Worm (Caenorhabditis elegans) whole organism, late embryonic: ENCODE measurements around the gene F55B11.6.
A peak's percentile ranks its signal among the peaks of the same experiment; 100 is the strongest.

Source experiments
- C38D4.7 ChIP-seq: fragments of 200-800 bp; sonication (Bioruptor generic); optimal IDR thresholded peaks from 2 replicates; lab custom pipeline; 2018; ENCODE audit warnings: mild to moderate bottlenecking, missing genetic modification characterization, moderate library complexity, missing compliant biosample characterization
- F13H6.1 ChIP-seq: sonication (generic microtip); optimal IDR thresholded peaks from 2 replicates; lab custom pipeline; 2016; ENCODE audit warnings: missing genetic modification characterization, missing compliant biosample characterization
- K09A11.1 ChIP-seq: sonication (generic microtip); optimal IDR thresholded peaks from 2 replicates; lab custom pipeline; 2017; ENCODE audit warnings: antibody characterized with exemption, mild to moderate bottlenecking, missing genetic modification characterization, missing compliant biosample characterization; ENCODE audit not compliant: insufficient read depth
- T23F11.4 ChIP-seq: fragments of 200-800 bp; sonication (Bioruptor generic); optimal IDR thresholded peaks from 2 replicates; lab custom pipeline; 2018; ENCODE audit warnings: mild to moderate bottlenecking, missing genetic modification characterization, missing compliant biosample characterization
- ahr-1 ChIP-seq: sonication (generic microtip); optimal IDR thresholded peaks from 2 replicates; lab custom pipeline; 2016; ENCODE audit warnings: missing genetic modification characterization, missing compliant biosample characterization
- ama-1 ChIP-seq: fragments of 150-350 bp; optimal IDR thresholded peaks from 2 replicates; lab custom pipeline; 2014
- ceh-14 ChIP-seq: sonication (generic microtip); optimal IDR thresholded peaks from 2 replicates; lab custom pipeline; 2016; ENCODE audit warnings: missing genotype, missing genetic modification characterization, missing compliant biosample characterization
- ceh-18 ChIP-seq: sonication (generic microtip); optimal IDR thresholded peaks from 2 replicates; lab custom pipeline; 2016; ENCODE audit warnings: missing genetic modification characterization, missing compliant biosample characterization
- ceh-19 ChIP-seq: fragments of 200-800 bp; sonication (Bioruptor generic); optimal IDR thresholded peaks from 2 replicates; lab custom pipeline; 2018; ENCODE audit warnings: mild to moderate bottlenecking, missing genetic modification characterization, missing compliant biosample characterization
- ceh-2 ChIP-seq: sonication (generic microtip); optimal IDR thresholded peaks from 2 replicates; lab custom pipeline; 2016; ENCODE audit warnings: missing genotype, missing genetic modification characterization, missing compliant biosample characterization
- ceh-22 ChIP-seq: sonication (generic microtip); optimal IDR thresholded peaks from 2 replicates; lab custom pipeline; 2017; ENCODE audit warnings: missing biosample characterization, missing genetic modification characterization
- ceh-24 ChIP-seq: sonication (generic microtip); optimal IDR thresholded peaks from 2 replicates; lab custom pipeline; 2016; ENCODE audit warnings: mild to moderate bottlenecking, missing genetic modification characterization, missing compliant biosample characterization
- ceh-31 ChIP-seq: sonication (generic microtip); optimal IDR thresholded peaks from 2 replicates; lab custom pipeline; 2016; ENCODE audit warnings: missing genetic modification characterization, missing compliant biosample characterization
- ceh-34 ChIP-seq: sonication (generic microtip); optimal IDR thresholded peaks from 2 replicates; lab custom pipeline; 2016; ENCODE audit warnings: mild to moderate bottlenecking, missing genetic modification characterization, missing compliant biosample characterization
- ceh-45 ChIP-seq: fragments of 200-800 bp; sonication (Bioruptor generic); IDR thresholded peaks from 2 replicates; pipeline ENCODE4 v1.3.6; 2022; ENCODE audit warnings: missing genetic modification reagents, missing genetic modification characterization, missing compliant biosample characterization
- ceh-48 ChIP-seq: sonication (generic microtip); optimal IDR thresholded peaks from 2 replicates; lab custom pipeline; 2016; ENCODE audit warnings: missing genetic modification characterization, inconsistent platforms, missing compliant biosample characterization
- ceh-6 ChIP-seq: fragments of 200-800 bp; sonication (Bioruptor generic); optimal IDR thresholded peaks from 2 replicates; lab custom pipeline; 2018; ENCODE audit warnings: mild to moderate bottlenecking, missing genetic modification characterization, missing compliant biosample characterization
- ceh-9 ChIP-seq: sonication (generic microtip); optimal IDR thresholded peaks from 2 replicates; lab custom pipeline; 2016; ENCODE audit warnings: mild to moderate bottlenecking, missing genetic modification characterization, inconsistent platforms, missing compliant biosample characterization
- che-1 ChIP-seq: sonication (generic microtip); optimal IDR thresholded peaks from 2 replicates; lab custom pipeline; 2016; ENCODE audit warnings: mild to moderate bottlenecking, missing genetic modification characterization, missing compliant biosample characterization
- elt-2 ChIP-seq: sonication (generic microtip); optimal IDR thresholded peaks from 2 replicates; lab custom pipeline; 2016; ENCODE audit warnings: missing genetic modification reagents, missing genetic modification characterization, missing compliant biosample characterization
- eyg-1 ChIP-seq: sonication (generic microtip); optimal IDR thresholded peaks from 2 replicates; lab custom pipeline; 2016; ENCODE audit warnings: missing genotype, missing genetic modification characterization, missing compliant biosample characterization
- fax-1 ChIP-seq: sonication (generic microtip); optimal IDR thresholded peaks from 2 replicates; lab custom pipeline; 2016; ENCODE audit warnings: missing genotype, missing genetic modification characterization, missing compliant biosample characterization
- fkh-10 ChIP-seq: fragments of 150-350 bp; optimal IDR thresholded peaks from 2 replicates; lab custom pipeline; 2014; ENCODE audit warnings: missing biosample characterization, missing genetic modification reagents, missing genetic modification characterization
- fkh-6 ChIP-seq: sonication (generic microtip); optimal IDR thresholded peaks from 2 replicates; lab custom pipeline; 2016; ENCODE audit warnings: missing genetic modification characterization, missing compliant biosample characterization
- gmeb-2 ChIP-seq: sonication (generic microtip); optimal IDR thresholded peaks from 2 replicates; lab custom pipeline; 2016; ENCODE audit warnings: missing genetic modification characterization, inconsistent platforms, missing compliant biosample characterization
- hlh-13 ChIP-seq: fragments of 200-800 bp; sonication (Bioruptor generic); optimal IDR thresholded peaks from 2 replicates; lab custom pipeline; 2018; ENCODE audit warnings: mild to moderate bottlenecking, missing genetic modification characterization, missing compliant biosample characterization
- hlh-15 ChIP-seq: sonication (generic microtip); optimal IDR thresholded peaks from 2 replicates; lab custom pipeline; 2016; ENCODE audit warnings: missing genetic modification characterization, missing compliant biosample characterization
- hlh-6 ChIP-seq: sonication (generic microtip); optimal IDR thresholded peaks from 2 replicates; lab custom pipeline; 2016; ENCODE audit warnings: missing genotype, missing genetic modification characterization, missing compliant biosample characterization
- hlh-8 ChIP-seq: sonication (generic microtip); optimal IDR thresholded peaks from 2 replicates; lab custom pipeline; 2016; ENCODE audit warnings: missing genotype, missing genetic modification characterization, missing compliant biosample characterization
- lim-6 ChIP-seq: sonication (generic microtip); optimal IDR thresholded peaks from 2 replicates; lab custom pipeline; 2016; ENCODE audit warnings: missing genetic modification characterization, missing compliant biosample characterization
- madf-2 ChIP-seq: sonication (generic microtip); optimal IDR thresholded peaks from 2 replicates; lab custom pipeline; 2017; ENCODE audit warnings: missing genetic modification characterization, missing compliant biosample characterization
- nhr-232 ChIP-seq: sonication (generic microtip); optimal IDR thresholded peaks from 2 replicates; lab custom pipeline; 2016; ENCODE audit warnings: missing genetic modification characterization, missing compliant biosample characterization
- odd-2 ChIP-seq: sonication (generic microtip); optimal IDR thresholded peaks from 2 replicates; lab custom pipeline; 2017; ENCODE audit warnings: antibody characterized with exemption, mild to moderate bottlenecking, missing genetic modification characterization, missing compliant biosample characterization
- pag-3 ChIP-seq: sonication (generic microtip); optimal IDR thresholded peaks from 2 replicates; lab custom pipeline; 2016; ENCODE audit warnings: missing compliant biosample characterization, missing genetic modification characterization, borderline replicate concordance
- pax-1 ChIP-seq: fragments of 150-350 bp; optimal IDR thresholded peaks from 2 replicates; lab custom pipeline; 2014; ENCODE audit warnings: missing biosample characterization, missing genetic modification characterization
- pha-4 ChIP-seq: fragments of 150-350 bp; optimal IDR thresholded peaks from 2 replicates; lab custom pipeline; 2018; ENCODE audit warnings: missing biosample characterization, missing genetic modification reagents, missing genetic modification characterization
- pqm-1 ChIP-seq: sonication (generic microtip); optimal IDR thresholded peaks from 2 replicates; lab custom pipeline; 2016; ENCODE audit warnings: missing genetic modification characterization, missing compliant biosample characterization
- sdc-2 ChIP-seq: sonication (generic microtip); optimal IDR thresholded peaks from 2 replicates; lab custom pipeline; 2016; ENCODE audit warnings: missing genotype, missing genetic modification characterization, missing compliant biosample characterization
- sox-2 ChIP-seq: fragments of 200-800 bp; sonication (Bioruptor generic); IDR thresholded peaks from 2 replicates; pipeline ENCODE4 v1.3.6; 2022; ENCODE audit warnings: missing genetic modification reagents, missing genetic modification characterization, missing compliant biosample characterization
- sox-4 ChIP-seq: sonication (generic microtip); optimal IDR thresholded peaks from 2 replicates; lab custom pipeline; 2017; ENCODE audit warnings: mild to moderate bottlenecking, missing genetic modification characterization, inconsistent platforms, missing compliant biosample characterization
- syd-9 ChIP-seq: sonication (generic microtip); optimal IDR thresholded peaks from 2 replicates; lab custom pipeline; 2016; ENCODE audit warnings: mild to moderate bottlenecking, missing genetic modification characterization, moderate library complexity, missing compliant biosample characterization
- tbx-2 ChIP-seq: sonication (generic microtip); optimal IDR thresholded peaks from 2 replicates; lab custom pipeline; 2016; ENCODE audit warnings: missing genetic modification characterization, missing compliant biosample characterization
- tbx-7 ChIP-seq: sonication (generic microtip); optimal IDR thresholded peaks from 2 replicates; lab custom pipeline; 2016; ENCODE audit warnings: missing genotype, missing genetic modification characterization, missing compliant biosample characterization
- ttx-3 ChIP-seq: sonication (generic microtip); optimal IDR thresholded peaks from 2 replicates; lab custom pipeline; 2016; ENCODE audit warnings: missing genetic modification reagents, missing genetic modification characterization, missing compliant biosample characterization
- unc-3 ChIP-seq, 2 experiments: fragments of 200-800 bp in 1 of 2; sonication (Bioruptor generic) in 1 of 2; sonication (generic microtip) in 1 of 2; conservative IDR thresholded peaks in 1 of 2; optimal IDR thresholded peaks in 1 of 2; 2 replicates each; pipeline versions ENCODE4 v1.3.6 to Lab custom; 2016 to 2022; ENCODE audit warnings: missing compliant biosample characterization in 2 of 2, missing genetic modification characterization in 2 of 2, missing genetic modification reagents in 1 of 2
- unc-42 ChIP-seq: sonication (generic microtip); optimal IDR thresholded peaks from 2 replicates; lab custom pipeline; 2016; ENCODE audit warnings: missing genotype, missing genetic modification characterization, missing compliant biosample characterization
- unc-86 ChIP-seq: sonication (generic microtip); optimal IDR thresholded peaks from 2 replicates; lab custom pipeline; 2016; ENCODE audit warnings: missing genetic modification characterization, missing compliant biosample characterization
- zip-5 ChIP-seq: sonication (generic microtip); optimal IDR thresholded peaks from 2 replicates; lab custom pipeline; 2016; ENCODE audit warnings: missing genetic modification characterization, missing compliant biosample characterization

Gene F55B11.6

DNA sequence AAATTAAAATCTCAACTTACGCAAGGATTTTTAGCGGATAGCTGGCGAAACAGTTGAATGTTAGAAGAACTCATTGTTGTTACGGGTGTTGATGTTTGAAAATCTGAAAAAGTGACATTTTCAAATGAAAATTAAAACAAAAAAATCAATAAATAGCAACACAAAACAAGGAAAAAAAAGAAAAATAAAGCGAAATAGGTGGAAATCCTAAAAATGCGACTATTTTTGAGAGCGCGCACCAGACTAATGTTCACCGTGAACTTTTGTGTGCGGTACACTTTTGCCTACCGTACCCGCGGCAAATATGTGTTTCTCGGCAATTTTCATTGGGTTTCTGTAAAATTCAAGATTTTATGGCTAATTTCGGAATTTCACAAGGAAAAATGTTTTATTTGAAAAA is at the start of gene F55B11.6:
TSS of gene F55B11.6 (minus strand) at position 101 of the 400 bp plus-strand sequence.
- no peak for TF ChIP-seq ceh-24 (tag; lab: Kevin White, UChicago)
- no peak for TF ChIP-seq C38D4.7
- TF ChIP-seq ceh-48 (tag; lab: Kevin White, UChicago), result no peak
- TF ChIP-seq ceh-6 (GFP tag; lab: Kevin White, UChicago), result no peak
- TF ChIP-seq F13H6.1 (tag; lab: Kevin White, UChicago), result no peak
- TF ChIP-seq hlh-15 (tag; lab: Kevin White, UChicago), result no peak
- no peak for TF ChIP-seq pqm-1 (tag; lab: Kevin White, UChicago)
- TF ChIP-seq zip-5 (tag; lab: Kevin White, UChicago), result no peak
- TF ChIP-seq che-1, result no peak
- TF ChIP-seq sox-4 (tag; lab: Kevin White, UChicago), result no peak
- TF ChIP-seq unc-3 (GFP tag; conservative IDR thresholded peaks at IDR 0.05; lab: Robert Waterston, UW), result no peak
- TF ChIP-seq unc-3 (tag; optimal IDR thresholded peaks at IDR 0.05; lab: Kevin White, UChicago), result no peak
- no peak for TF ChIP-seq pax-1 (tag; lab: Kevin White, UChicago)
- TF ChIP-seq ceh-14 (tag; lab: Kevin White, UChicago), result no peak
- no peak for TF ChIP-seq odd-2 (tag; lab: Kevin White, UChicago)

DNA sequence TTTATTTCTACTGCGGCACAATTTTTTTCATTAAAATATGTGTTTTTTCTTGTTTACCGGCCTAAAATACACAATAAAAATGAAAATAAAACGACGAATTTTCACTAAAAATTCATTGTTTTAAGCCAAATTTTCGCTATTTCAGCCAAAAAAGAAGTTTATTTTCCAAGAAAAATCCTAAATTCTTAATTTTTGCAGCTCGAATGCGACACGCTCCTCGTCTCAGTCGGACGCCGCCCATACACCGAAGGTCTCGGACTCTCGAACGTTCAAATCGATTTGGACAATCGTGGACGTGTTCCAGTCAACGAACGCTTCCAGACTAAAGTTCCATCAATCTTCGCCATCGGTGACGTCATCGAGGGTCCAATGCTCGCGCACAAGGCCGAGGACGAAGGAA is 49.0 kb upstream of the F55B11.6 start:
- TF ChIP-seq fkh-10 (GFP tag; lab: Kevin White, UChicago) (no peak), ceh-9 (tag; lab: Kevin White, UChicago) (no peak), ceh-31 (tag; lab: Kevin White, UChicago) (no peak), ceh-24 (tag; lab: Kevin White, UChicago) (no peak), pax-1 (tag; lab: Kevin White, UChicago) (no peak), hlh-13 (no peak), ceh-22 (no peak)

DNA sequence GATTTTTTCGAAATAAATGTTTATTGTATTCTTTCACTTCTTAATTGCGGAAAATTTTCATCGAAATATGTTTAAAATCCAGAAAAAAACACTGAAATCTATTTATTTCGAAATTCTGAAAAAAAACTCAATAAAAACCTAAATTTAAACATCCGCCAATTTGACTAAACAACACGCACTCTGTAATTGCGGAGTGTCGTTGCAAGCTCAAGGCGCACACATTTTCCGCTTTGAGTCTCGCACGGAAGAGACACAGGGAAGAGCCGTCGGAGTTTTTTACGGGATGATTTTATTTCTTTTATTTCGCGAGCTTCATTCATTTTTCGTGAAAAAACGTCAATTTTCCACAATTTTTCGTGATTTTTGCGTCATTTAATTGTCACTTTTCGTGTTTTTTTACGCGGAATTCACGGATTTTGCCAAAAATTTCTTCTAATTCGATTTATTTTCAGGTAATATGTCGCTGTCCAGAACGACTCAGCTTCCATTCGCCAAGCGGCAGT is 47.1 kb upstream of the F55B11.6 start, which contains the start of gene dld-1:
TSS of gene dld-1 (plus strand) at position 453 of the 503 bp plus-strand sequence.
- no peak for TF ChIP-seq fax-1
- no peak for TF ChIP-seq unc-86 (tag; lab: Kevin White, UChicago)
- no peak for TF ChIP-seq pha-4
- TF ChIP-seq hlh-15 (tag; lab: Kevin White, UChicago), result peak; percentile 2
- TF ChIP-seq odd-2 (tag; lab: Kevin White, UChicago), result no peak
- peak; percentile 16 for TF ChIP-seq ttx-3 (tag; lab: Kevin White, UChicago)
- TF ChIP-seq hlh-8, result no peak
- no peak for TF ChIP-seq ceh-22
- no peak for TF ChIP-seq lim-6
- no peak for TF ChIP-seq tbx-7
- TF ChIP-seq ceh-45 (GFP tag; lab: Robert Waterston, UW), result no peak
- TF ChIP-seq ceh-2 (tag; lab: Kevin White, UChicago), result no peak
- no peak for TF ChIP-seq ama-1 (lab: Kevin White, UChicago)
- TF ChIP-seq eyg-1 (tag; lab: Kevin White, UChicago), result no peak
- TF ChIP-seq elt-2, result peak; percentile 77
- TF ChIP-seq syd-9, result peak; percentile 9
- peak; percentile 96 for TF ChIP-seq unc-42 (tag; lab: Kevin White, UChicago)
- TF ChIP-seq fkh-6, result no peak
- no peak for TF ChIP-seq C38D4.7
- TF ChIP-seq sdc-2, result no peak
- no peak for TF ChIP-seq nhr-232 (tag; lab: Kevin White, UChicago)
- TF ChIP-seq hlh-13, result no peak
- no peak for TF ChIP-seq madf-2 (tag; lab: Kevin White, UChicago)
- TF ChIP-seq pag-3 (tag; lab: Kevin White, UChicago), result no peak
- TF ChIP-seq ceh-34 (tag; lab: Kevin White, UChicago), result peak; percentile 16
- peak; percentile 79 for TF ChIP-seq ceh-18 (tag; lab: Kevin White, UChicago)
- TF ChIP-seq K09A11.1 (tag; lab: Kevin White, UChicago), result peak; percentile 21
- TF ChIP-seq tbx-2 (tag; lab: Kevin White, UChicago), result peak; percentile 56
- TF ChIP-seq gmeb-2, result no peak
- TF ChIP-seq ceh-6 (GFP tag; lab: Kevin White, UChicago), result no peak
- TF ChIP-seq hlh-6, result no peak
- TF ChIP-seq ceh-19, result peak; percentile 41
- TF ChIP-seq pax-1 (tag; lab: Kevin White, UChicago), result peak; percentile 94
- no peak for TF ChIP-seq ahr-1 (tag; lab: Kevin White, UChicago)
- TF ChIP-seq sox-2 (GFP tag; lab: Robert Waterston, UW), result no peak; the same call in 1 of the 2 replicates
- no peak for TF ChIP-seq T23F11.4 (GFP tag; lab: Kevin White, UChicago)
